Fruit fly (Drosophila melanogaster) whole organism, embryonic: ENCODE results near the gene Sdhaf3.
A peak's percentile ranks its signal among the peaks of the same experiment; 100 is the strongest.

Experiments used
- Antp ChIP-seq: fragments of 200-800 bp; sonication (Bioruptor generic); optimal IDR thresholded peaks from 3 replicates; lab custom pipeline; 2016; ENCODE audit warnings: missing biosample characterization, missing genetic modification characterization
- Asciz ChIP-seq: fragments of 200-800 bp; sonication (Bioruptor generic); optimal IDR thresholded peaks from 2 replicates; lab custom pipeline; 2017; ENCODE audit warnings: missing biosample characterization, mild to moderate bottlenecking, missing genetic modification characterization, missing genetic modification reagents
- Atf6 ChIP-seq: fragments of 200-800 bp; sonication (Bioruptor generic); IDR thresholded peaks from 2 replicates; pipeline ENCODE4 v1.3.6; 2022; ENCODE audit warnings: missing biosample characterization, missing genetic modification characterization
- B-H1 ChIP-seq: fragments of 200-800 bp; sonication (Bioruptor generic); IDR thresholded peaks from 3 replicates; pipeline ENCODE4 v1.3.6; 2022; ENCODE audit warnings: missing biosample characterization, missing genetic modification characterization
- Bdp1 ChIP-seq: fragments of 200-800 bp; sonication (Bioruptor generic); optimal IDR thresholded peaks from 3 replicates; lab custom pipeline; 2016; ENCODE audit warnings: missing biosample characterization, missing genetic modification characterization
- CG10147 ChIP-seq: fragments of 200-800 bp; sonication (Bioruptor generic); optimal IDR thresholded peaks from 2 replicates; lab custom pipeline; 2019; ENCODE audit warnings: missing biosample characterization, mild to moderate bottlenecking, missing genetic modification characterization, moderate library complexity
- CG10321 ChIP-seq: fragments of 200-800 bp; sonication (Bioruptor generic); IDR thresholded peaks from 2 replicates; pipeline ENCODE4 v1.3.6; 2022; ENCODE audit warnings: missing biosample characterization, missing genetic modification characterization
- CG10565 ChIP-seq: fragments of 200-800 bp; sonication (Bioruptor generic); optimal IDR thresholded peaks from 3 replicates; lab custom pipeline; 2016; ENCODE audit warnings: missing biosample characterization, mild to moderate bottlenecking, missing genetic modification characterization
- CG11695 ChIP-seq: fragments of 200-800 bp; sonication (Bioruptor generic); IDR thresholded peaks from 3 replicates; pipeline ENCODE4 v1.3.6; 2022; ENCODE audit warnings: missing biosample characterization, missing genetic modification characterization
- CG11723 ChIP-seq: fragments of 200-800 bp; sonication (Bioruptor generic); optimal IDR thresholded peaks from 2 replicates; lab custom pipeline; 2017; ENCODE audit warnings: missing biosample characterization, mild to moderate bottlenecking, missing genetic modification characterization
- CG12104 ChIP-seq: fragments of 200-800 bp; sonication (Bioruptor generic); optimal IDR thresholded peaks from 3 replicates; lab custom pipeline; 2016; ENCODE audit warnings: missing biosample characterization, missing genetic modification characterization
- CG1233 ChIP-seq: fragments of 200-800 bp; sonication (Bioruptor generic); optimal IDR thresholded peaks from 4 replicates; lab custom pipeline; 2018; ENCODE audit warnings: missing biosample characterization, mild to moderate bottlenecking, missing genetic modification characterization
- CG15073 ChIP-seq: fragments of 200-800 bp; sonication (Bioruptor generic); optimal IDR thresholded peaks from 2 replicates; lab custom pipeline; 2016; ENCODE audit warnings: missing biosample characterization, missing genetic modification characterization
- CG1529 ChIP-seq: fragments of 200-800 bp; sonication (Bioruptor generic); optimal IDR thresholded peaks from 3 replicates; lab custom pipeline; 2018; ENCODE audit warnings: missing biosample characterization, missing genetic modification characterization
- CG16813 ChIP-seq: fragments of 200-800 bp; sonication (Bioruptor generic); IDR thresholded peaks from 3 replicates; pipeline ENCODE4 v1.3.6; 2022; ENCODE audit warnings: missing biosample characterization, missing genetic modification characterization; ENCODE audit not compliant: partially characterized antibody
- CG17802 ChIP-seq: fragments of 200-800 bp; sonication (Bioruptor generic); optimal IDR thresholded peaks from 2 replicates; lab custom pipeline; 2018; ENCODE audit warnings: missing biosample characterization, mild to moderate bottlenecking, missing genetic modification characterization, moderate library complexity
- CG18599 ChIP-seq: fragments of 200-800 bp; sonication (Bioruptor generic); optimal IDR thresholded peaks from 3 replicates; lab custom pipeline; 2017; ENCODE audit warnings: missing biosample characterization, missing genetic modification characterization, mild to moderate bottlenecking, moderate library complexity, missing genetic modification reagents
- CG2116 ChIP-seq: fragments of 200-800 bp; sonication (Bioruptor generic); optimal IDR thresholded peaks from 3 replicates; lab custom pipeline; 2018; ENCODE audit warnings: missing biosample characterization, mild to moderate bottlenecking, missing genetic modification characterization
- CG30431 ChIP-seq: fragments of 200-800 bp; sonication (Bioruptor generic); optimal IDR thresholded peaks from 2 replicates; lab custom pipeline; 2017; ENCODE audit warnings: missing biosample characterization, missing genetic modification characterization
- CG4282 ChIP-seq: fragments of 200-800 bp; sonication (Bioruptor generic); optimal IDR thresholded peaks from 2 replicates; lab custom pipeline; 2016; ENCODE audit warnings: missing biosample characterization, missing genetic modification characterization
- CG7271 ChIP-seq: fragments of 200-800 bp; sonication (Bioruptor generic); optimal IDR thresholded peaks from 2 replicates; lab custom pipeline; 2018; ENCODE audit warnings: missing biosample characterization, mild to moderate bottlenecking, missing genetic modification characterization, moderate library complexity
- CG8359 ChIP-seq: fragments of 200-800 bp; sonication (Bioruptor generic); optimal IDR thresholded peaks from 2 replicates; lab custom pipeline; 2017; ENCODE audit warnings: missing biosample characterization, mild to moderate bottlenecking, missing genetic modification characterization, borderline replicate concordance
- CG8388 ChIP-seq: fragments of 200-800 bp; sonication (Bioruptor generic); optimal IDR thresholded peaks from 2 replicates; lab custom pipeline; 2019; ENCODE audit warnings: missing biosample characterization, mild to moderate bottlenecking, missing genetic modification characterization, moderate library complexity
- CG9215 ChIP-seq: fragments of 200-800 bp; sonication (Bioruptor generic); IDR thresholded peaks from 2 replicates; pipeline ENCODE4 v1.3.6; 2022; ENCODE audit warnings: missing biosample characterization, missing genetic modification characterization
- D ChIP-seq, 2 experiments: fragments of 200-800 bp in 1 of 2; fragments of >200 bp in 1 of 2; sonication (Bioruptor generic) in 1 of 2; optimal IDR thresholded peaks; 2 replicates in 1 of 2; 3 replicates in 1 of 2; lab custom pipeline; 2017; ENCODE audit warnings: mild to moderate bottlenecking in 1 of 2, missing biosample characterization in 1 of 2, missing genetic modification characterization in 1 of 2, missing genetic modification reagents in 1 of 2
- D19A ChIP-seq: fragments of 200-800 bp; optimal IDR thresholded peaks from 3 replicates; lab custom pipeline; 2019; ENCODE audit warnings: missing biosample characterization, mild to moderate bottlenecking, missing genetic modification characterization, moderate library complexity
- Doc3 ChIP-seq: fragments of 200-800 bp; sonication (Bioruptor generic); IDR thresholded peaks from 3 replicates; pipeline ENCODE4 v1.3.6; 2022; ENCODE audit warnings: missing biosample characterization, missing genetic modification characterization; ENCODE audit not compliant: partially characterized antibody
- GATAe ChIP-seq: fragments of 200-800 bp; sonication (Bioruptor generic); conservative IDR thresholded peaks from 2 replicates; pipeline ENCODE4 v1.3.6; 2022; ENCODE audit warnings: missing biosample characterization, missing genetic modification characterization
- Hr3 ChIP-seq: fragments of 200-800 bp; sonication (Bioruptor generic); optimal IDR thresholded peaks from 3 replicates; lab custom pipeline; 2016; ENCODE audit warnings: missing biosample characterization, missing genetic modification characterization
- Lim3 ChIP-seq: fragments of 200-800 bp; sonication (Bioruptor generic); IDR thresholded peaks from 2 replicates; pipeline ENCODE4 v1.3.6; 2022; ENCODE audit warnings: missing biosample characterization, missing genetic modification characterization
- Neu2 ChIP-seq: fragments of 200-800 bp; sonication (Bioruptor generic); optimal IDR thresholded peaks from 3 replicates; lab custom pipeline; 2016; ENCODE audit warnings: missing biosample characterization, missing genetic modification characterization, borderline replicate concordance
- Scr ChIP-seq: fragments of 200-800 bp; sonication (Bioruptor generic); IDR thresholded peaks from 2 replicates; pipeline ENCODE4 v1.3.6; 2022; ENCODE audit warnings: missing biosample characterization, missing genetic modification characterization; ENCODE audit not compliant: partially characterized antibody
- Spps ChIP-seq: fragments of 200-800 bp; sonication (Bioruptor generic); optimal IDR thresholded peaks from 2 replicates; lab custom pipeline; 2018; ENCODE audit warnings: missing biosample characterization, mild to moderate bottlenecking, missing genetic modification characterization
- YL-1 ChIP-seq: fragments of 200-800 bp; sonication (Bioruptor generic); optimal IDR thresholded peaks from 3 replicates; lab custom pipeline; 2017; ENCODE audit warnings: missing biosample characterization, mild to moderate bottlenecking, missing genetic modification characterization
- chinmo ChIP-seq: fragments of 200-800 bp; sonication (Bioruptor generic); IDR thresholded peaks from 4 replicates; pipeline ENCODE4 v1.3.6; 2022; ENCODE audit warnings: missing biosample characterization, missing genetic modification characterization; ENCODE audit not compliant: partially characterized antibody
- ftz-f1 ChIP-seq: fragments of 200-800 bp; sonication (Bioruptor generic); optimal IDR thresholded peaks from 2 replicates; lab custom pipeline; 2016; ENCODE audit warnings: missing biosample characterization, missing genetic modification characterization
- grau ChIP-seq: fragments of 200-800 bp; optimal IDR thresholded peaks from 3 replicates; lab custom pipeline; 2019; ENCODE audit warnings: missing biosample characterization, mild to moderate bottlenecking, missing genetic modification characterization, moderate library complexity
- her ChIP-seq: fragments of 200-800 bp; sonication (Bioruptor generic); optimal IDR thresholded peaks from 2 replicates; lab custom pipeline; 2016; ENCODE audit warnings: missing biosample characterization, missing genetic modification characterization
- jumu ChIP-seq: fragments of 200-800 bp; sonication (Bioruptor generic); optimal IDR thresholded peaks from 3 replicates; lab custom pipeline; 2016; ENCODE audit warnings: missing biosample characterization, missing genetic modification characterization
- nerfin-2 ChIP-seq: fragments of 200-800 bp; sonication (Bioruptor generic); IDR thresholded peaks from 2 replicates; pipeline ENCODE4 v1.3.6; 2022; ENCODE audit warnings: missing biosample characterization, missing genetic modification characterization; ENCODE audit not compliant: partially characterized antibody
- pros ChIP-seq: fragments of 200-800 bp; sonication (Bioruptor generic); optimal IDR thresholded peaks from 3 replicates; lab custom pipeline; 2019; ENCODE audit warnings: missing biosample characterization, mild to moderate bottlenecking, missing genetic modification characterization, moderate library complexity
- psq ChIP-seq: fragments of 200-800 bp; sonication (Bioruptor generic); optimal IDR thresholded peaks from 2 replicates; lab custom pipeline; 2017; ENCODE audit warnings: missing biosample characterization, missing genetic modification characterization
- pum ChIP-seq: fragments of 200-800 bp; sonication (Bioruptor generic); optimal IDR thresholded peaks from 2 replicates; lab custom pipeline; 2016; ENCODE audit warnings: missing biosample characterization, missing genetic modification characterization
- sima ChIP-seq: fragments of 200-800 bp; sonication (Bioruptor generic); optimal IDR thresholded peaks from 2 replicates; lab custom pipeline; 2016; ENCODE audit warnings: missing biosample characterization, missing genetic modification characterization
- sob ChIP-seq: fragments of 200-800 bp; sonication (Bioruptor generic); IDR thresholded peaks from 2 replicates; pipeline ENCODE4 v1.3.6; 2022; ENCODE audit warnings: missing biosample characterization, missing genetic modification characterization
- ssp ChIP-seq: fragments of 200-800 bp; sonication (Bioruptor generic); IDR thresholded peaks from 2 replicates; pipeline ENCODE4 v1.3.6; 2022; ENCODE audit warnings: missing biosample characterization, missing genetic modification characterization
- trem ChIP-seq: fragments of 200-800 bp; optimal IDR thresholded peaks from 3 replicates; lab custom pipeline; 2019; ENCODE audit warnings: missing biosample characterization, mild to moderate bottlenecking, missing genetic modification characterization, moderate library complexity
- vfl ChIP-seq: fragments of 200-800 bp; sonication (Bioruptor generic); optimal IDR thresholded peaks from 2 replicates; lab custom pipeline; 2016; ENCODE audit warnings: missing biosample characterization, missing genetic modification characterization
- vnd ChIP-seq: fragments of 200-800 bp; sonication (Bioruptor generic); IDR thresholded peaks from 3 replicates; pipeline ENCODE4 v1.3.6; 2022; ENCODE audit warnings: missing biosample characterization, missing genetic modification characterization; ENCODE audit not compliant: partially characterized antibody
- zen2 ChIP-seq: fragments of 200-800 bp; sonication (Bioruptor generic); IDR thresholded peaks from 3 replicates; pipeline ENCODE4 v1.3.6; 2022; ENCODE audit warnings: missing biosample characterization, missing genetic modification characterization; ENCODE audit not compliant: partially characterized antibody
- zfh1 ChIP-seq: fragments of 200-800 bp; sonication (Bioruptor generic); IDR thresholded peaks from 3 replicates; pipeline ENCODE4 v1.3.6; 2022; ENCODE audit warnings: missing biosample characterization, missing genetic modification characterization

The Sdhaf3 gene

DNA sequence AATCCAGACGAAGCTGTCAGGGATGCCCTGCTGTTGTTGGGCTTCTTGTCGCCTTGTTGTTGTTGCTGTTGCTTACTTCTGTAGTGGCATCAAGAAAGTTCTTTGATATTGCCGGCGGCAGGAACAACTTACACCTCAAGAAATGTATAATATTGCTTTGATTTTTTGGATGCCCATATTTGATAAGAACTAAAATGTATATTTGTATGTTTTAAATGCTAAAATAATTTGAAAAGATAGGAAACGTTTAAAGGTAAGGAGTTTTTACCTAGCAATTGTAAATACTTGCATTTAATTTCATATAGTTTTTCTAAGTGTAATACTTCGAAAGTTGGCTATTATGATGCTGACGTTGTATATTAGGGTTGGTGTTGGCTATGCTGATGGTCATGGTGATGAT is 27.9 kb upstream of the Sdhaf3 start (continued):
- TF ChIP-seq Lim3 (no peak), vnd (GFP tag; lab: Robert Waterston, UW) (no peak), sob (no peak), vfl (GFP tag; lab: Kevin White, UChicago) (no peak), CG16813 (GFP tag; lab: Robert Waterston, UW) (no peak), Atf6 (GFP tag; lab: Robert Waterston, UW) (no peak), B-H1 (no peak), CG12104 (GFP tag; lab: Kevin White, UChicago) (no peak), CG10321 (GFP tag; lab: Robert Waterston, UW) (no peak), CG7271 (no peak), Asciz (GFP tag; lab: Kevin White, UChicago) (peak; percentile 24), CG10147 (GFP tag; lab: Kevin White, UChicago) (peak; percentile 18), CG9215 (GFP tag; lab: Robert Waterston, UW) (no peak), chinmo (GFP tag; lab: Robert Waterston, UW) (no peak), Scr (GFP tag; lab: Robert Waterston, UW) (no peak), CG2116 (GFP tag; lab: Kevin White, UChicago) (no peak), CG4282 (GFP tag; lab: Kevin White, UChicago) (no peak), CG11723 (GFP tag; lab: Kevin White, UChicago) (no peak), Antp (GFP tag; lab: Kevin White, UChicago) (no peak), D19A (tag; lab: Kevin White, UChicago) (peak; percentile 54), CG1529 (peak; percentile 5), CG11695 (GFP tag; lab: Robert Waterston, UW) (peak; percentile 29; the same call in 1 of the 3 replicates), Doc3 (GFP tag; lab: Robert Waterston, UW) (no peak), CG18599 (GFP tag; lab: Kevin White, UChicago) (peak; percentile 44), CG15073 (GFP tag; lab: Kevin White, UChicago) (no peak), D (optimal IDR thresholded peaks at IDR 0.05; lab: Kevin White, UChicago) (no peak), D (GFP tag; optimal IDR thresholded peaks at IDR 0.05; lab: Kevin White, UChicago) (peak; percentile 1), CG10565 (no peak), her (GFP tag; lab: Kevin White, UChicago) (no peak), CG17802 (tag; lab: Kevin White, UChicago) (no peak), trem (tag; lab: Kevin White, UChicago) (peak; percentile 2), CG8388 (GFP tag; lab: Kevin White, UChicago) (peak; percentile 52), pum (GFP tag; lab: Kevin White, UChicago) (no peak), CG30431 (no peak), Bdp1 (GFP tag; lab: Kevin White, UChicago) (no peak), Hr3 (GFP tag; lab: Kevin White, UChicago) (no peak), Spps (peak; percentile 14), GATAe (no peak), jumu (GFP tag; lab: Kevin White, UChicago) (no peak), YL-1 (no peak), grau (peak; percentile 46), ssp (GFP tag; lab: Robert Waterston, UW) (no peak), pros (no peak), Neu2 (GFP tag; lab: Kevin White, UChicago) (no peak), ftz-f1 (GFP tag; lab: Kevin White, UChicago) (no peak), psq (GFP tag; lab: Kevin White, UChicago) (no peak), nerfin-2 (no peak), CG1233 (GFP tag; lab: Kevin White, UChicago) (no peak), sima (GFP tag; lab: Kevin White, UChicago) (no peak), zfh1 (no peak), zen2 (GFP tag; lab: Robert Waterston, UW) (no peak), CG8359 (GFP tag; lab: Kevin White, UChicago) (no peak)
